Worm (Caenorhabditis elegans) whole organism, young adult: Measurements from ENCODE around the gene F19B10.13.

ENCODE experiments used
- F52B5.7 ChIP-seq: sonication (generic microtip); optimal IDR thresholded peaks from 2 replicates; lab custom pipeline; 2016; ENCODE audit warnings: mild to moderate bottlenecking, missing genetic modification characterization, missing compliant biosample characterization
- ama-1 ChIP-seq, 3 experiments: fragments of 150-350 bp in 1 of 3; sonication (generic microtip) in 2 of 3; optimal IDR thresholded peaks; 2 replicates each; lab custom pipeline; 2014 to 2018; ENCODE audit warnings: missing biosample characterization in 2 of 3, missing genetic modification characterization in 2 of 3, missing genetic modification reagents in 2 of 3
- dox-1 ChIP-seq: fragments of 200-800 bp; sonication (Bioruptor generic); IDR thresholded peaks from 2 replicates; pipeline ENCODE4 v1.3.6; 2022; ENCODE audit warnings: missing genetic modification reagents, missing genetic modification characterization, missing compliant biosample characterization
- hlh-26 ChIP-seq: fragments of 200-800 bp; sonication (Bioruptor generic); conservative IDR thresholded peaks from 2 replicates; pipeline ENCODE4 v1.3.6; 2022; ENCODE audit warnings: missing genetic modification reagents, missing genetic modification characterization, missing compliant biosample characterization
- lin-26 ChIP-seq: fragments of 200-800 bp; sonication (Bioruptor generic); IDR thresholded peaks from 2 replicates; pipeline ENCODE4 v1.3.6; 2022; ENCODE audit warnings: missing genetic modification reagents, missing genetic modification characterization, missing compliant biosample characterization
- lin-40 ChIP-seq: sonication (generic microtip); optimal IDR thresholded peaks from 2 replicates; lab custom pipeline; 2016; ENCODE audit warnings: missing genetic modification characterization, mild to moderate bottlenecking, missing compliant biosample characterization, missing genotype, missing genetic modification reagents
- madf-3 ChIP-seq: fragments of 200-800 bp; sonication (Bioruptor generic); IDR thresholded peaks from 2 replicates; pipeline ENCODE4 v1.3.6; 2022; ENCODE audit warnings: missing genetic modification reagents, missing genetic modification characterization, missing compliant biosample characterization
- pha-4 ChIP-seq: fragments of 150-350 bp; sonication (generic microtip); optimal IDR thresholded peaks from 2 replicates; lab custom pipeline; 2014; ENCODE audit warnings: missing biosample characterization, missing genetic modification reagents, missing genetic modification characterization
- ztf-6 ChIP-seq: fragments of 200-800 bp; sonication (Bioruptor generic); IDR thresholded peaks from 2 replicates; pipeline ENCODE4 v1.3.6; 2022; ENCODE audit warnings: missing genetic modification reagents, missing genetic modification characterization, missing compliant biosample characterization

DNA sequence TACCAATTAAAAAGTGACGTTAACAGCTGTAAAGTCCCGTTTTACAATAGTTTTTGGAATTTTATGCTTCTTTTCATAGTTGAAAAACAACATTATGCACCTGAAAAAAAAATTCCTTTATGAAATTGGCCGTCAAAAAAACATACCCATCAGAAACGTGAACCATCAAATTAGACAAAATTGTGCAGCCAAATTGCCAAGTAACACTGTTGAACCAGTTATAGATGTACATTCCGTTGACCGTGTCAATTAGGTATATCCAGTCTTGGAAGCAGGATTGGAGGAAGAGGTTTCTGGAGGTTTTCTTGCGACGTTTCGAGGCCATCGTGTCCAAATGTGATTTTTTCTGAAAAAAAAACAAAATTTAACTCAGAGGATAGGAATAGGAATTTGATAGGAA, 7.2 kb downstream of the F19B10.13 start, which contains the start of gene srx-97:
- no peak for TF ChIP-seq hlh-26
- no peak for TF ChIP-seq lin-26 (GFP tag; lab: Robert Waterston, UW)
- TF ChIP-seq ztf-6 (GFP tag; lab: Robert Waterston, UW), result no peak
- TF ChIP-seq lin-40 (tag; lab: Kevin White, UChicago), result no peak
- TF ChIP-seq dox-1, result no peak
- TF ChIP-seq madf-3 (GFP tag; lab: Robert Waterston, UW), result no peak
- TF ChIP-seq pha-4 (tag; lab: Kevin White, UChicago), result no peak
- no peak for TF ChIP-seq ama-1 (optimal IDR thresholded peaks at IDR 0.05; lab: Kevin White, UChicago)
- TF ChIP-seq ama-1 (GFP tag; optimal IDR thresholded peaks at IDR 0.05; lab: Kevin White, UChicago), result no peak
- no peak for TF ChIP-seq F52B5.7 (tag; lab: Kevin White, UChicago)
